Worm (Caenorhabditis elegans) whole organism, midembryonic: Measurements from ENCODE around the gene Y49E10.27.

Experiments
- T22C8.4 ChIP-seq: fragments of 200-800 bp; sonication (Bioruptor generic); IDR thresholded peaks from 2 replicates; pipeline ENCODE4 v1.3.6; 2022; ENCODE audit warnings: missing genetic modification characterization, missing compliant biosample characterization
- cog-1 ChIP-seq: sonication (generic microtip); optimal IDR thresholded peaks from 2 replicates; lab custom pipeline; 2016; ENCODE audit warnings: missing genetic modification characterization, missing compliant biosample characterization
- flt-1 ChIP-seq: fragments of 200-800 bp; sonication (Bioruptor generic); IDR thresholded peaks from 2 replicates; pipeline ENCODE4 v1.3.6; 2022; ENCODE audit warnings: missing genetic modification characterization, missing compliant biosample characterization
- klf-2 ChIP-seq: fragments of 200-800 bp; sonication (Bioruptor generic); conservative IDR thresholded peaks from 2 replicates; pipeline ENCODE4 v1.3.6; 2022; ENCODE audit warnings: missing genetic modification reagents, missing genetic modification characterization, missing compliant biosample characterization
- med-1 ChIP-seq: sonication (generic microtip); optimal IDR thresholded peaks from 2 replicates; lab custom pipeline; 2017; ENCODE audit warnings: missing genetic modification characterization, mild to moderate bottlenecking, missing compliant biosample characterization, antibody characterized with exemption, missing genetic modification reagents; ENCODE audit not compliant: insufficient read depth
- ref-1 ChIP-seq: fragments of 200-800 bp; sonication (Bioruptor generic); conservative IDR thresholded peaks from 2 replicates; pipeline ENCODE4 v1.3.6; 2022; ENCODE audit warnings: missing genetic modification reagents, missing genetic modification characterization, missing compliant biosample characterization
- tab-1 ChIP-seq: fragments of 200-800 bp; sonication (Bioruptor generic); IDR thresholded peaks from 2 replicates; pipeline ENCODE4 v1.3.6; 2022; ENCODE audit warnings: missing genetic modification characterization, missing compliant biosample characterization
- ztf-23 ChIP-seq: fragments of 200-800 bp; sonication (Bioruptor generic); IDR thresholded peaks from 2 replicates; pipeline ENCODE4 v1.3.6; 2022; ENCODE audit warnings: missing genetic modification reagents, missing genetic modification characterization, missing compliant biosample characterization
- ztf-29 ChIP-seq: fragments of 200-800 bp; sonication (Bioruptor generic); IDR thresholded peaks from 2 replicates; pipeline ENCODE4 v1.3.6; 2022; ENCODE audit warnings: missing genetic modification reagents, missing genetic modification characterization, missing compliant biosample characterization

Y49E10.27 gene

DNA sequence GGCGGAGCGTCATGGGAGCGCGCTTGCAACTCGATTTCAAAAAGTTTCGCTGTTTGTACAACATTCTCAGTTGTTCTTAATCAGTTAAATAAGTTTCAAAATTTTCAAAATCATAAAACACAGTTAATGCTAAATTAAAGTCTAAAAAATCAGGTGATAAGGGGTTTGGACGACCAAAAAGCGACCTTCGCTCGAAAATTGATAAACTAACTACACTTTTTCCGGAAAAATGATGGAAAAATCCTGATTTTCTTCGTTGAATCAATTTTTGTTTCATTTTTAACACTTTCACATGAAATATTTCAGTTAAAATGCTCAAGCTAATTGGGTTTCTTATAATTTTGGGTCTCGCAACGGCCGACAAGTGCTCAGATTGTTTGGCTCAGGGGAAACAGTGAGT is 4.0 kb upstream of the Y49E10.27 start, which contains the start of gene Y49E10.16:
Y49E10.16 (plus strand) TSS at position 301 of the 400 bp plus-strand sequence.
- TF ChIP-seq med-1 (no peak), flt-1 (no peak), ztf-29 (GFP tag; lab: Robert Waterston, UW) (no peak), ref-1 (GFP tag; lab: Robert Waterston, UW) (no peak), ztf-23 (GFP tag; lab: Robert Waterston, UW) (no peak), klf-2 (no peak), T22C8.4 (GFP tag; lab: Robert Waterston, UW) (no peak), tab-1 (no peak), cog-1 (tag; lab: Kevin White, UChicago) (no peak)

DNA sequence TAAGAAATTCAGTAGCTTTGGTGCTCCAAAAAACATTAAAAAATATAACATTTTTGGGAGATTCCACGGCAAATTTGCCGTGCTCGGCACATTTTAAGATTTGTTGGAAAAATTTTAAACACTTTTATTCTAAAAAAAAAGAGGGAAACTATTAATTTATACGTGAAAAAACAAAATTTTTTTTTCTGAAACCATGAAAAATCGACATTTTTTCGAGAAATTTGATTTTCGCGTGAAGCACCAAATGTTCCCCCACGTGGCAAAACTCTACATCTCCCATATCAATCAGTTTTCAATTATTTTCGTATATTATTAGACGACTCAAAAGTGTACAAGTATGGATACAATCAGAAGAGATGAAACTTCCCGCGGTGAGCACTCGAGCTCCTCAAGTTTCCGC is 2.0 kb downstream of the Y49E10.27 start, which contains the start of gene fbxa-218:
fbxa-218 (plus strand) TSS at position 301 of the 400 bp plus-strand sequence.
- no peak for TF ChIP-seq cog-1 (tag; lab: Kevin White, UChicago)
- TF ChIP-seq ztf-29 (GFP tag; lab: Robert Waterston, UW): no peak
- TF ChIP-seq klf-2: no peak
- TF ChIP-seq ref-1 (GFP tag; lab: Robert Waterston, UW): no peak

- no peak for TF ChIP-seq med-1
- no peak for TF ChIP-seq tab-1
- no peak for TF ChIP-seq klf-2
- no peak for TF ChIP-seq ref-1 (GFP tag; lab: Robert Waterston, UW)
- no peak for TF ChIP-seq cog-1 (tag; lab: Kevin White, UChicago)
- no peak for TF ChIP-seq T22C8.4 (GFP tag; lab: Robert Waterston, UW)
- TF ChIP-seq ztf-29 (GFP tag; lab: Robert Waterston, UW): no peak
- no peak for TF ChIP-seq flt-1
- no peak for TF ChIP-seq ztf-23 (GFP tag; lab: Robert Waterston, UW)
Measured at ce11 chrIII:12437020-12437419, 2.8 kb downstream of the Y49E10.27 start.

- TF ChIP-seq ztf-29 (GFP tag; lab: Robert Waterston, UW) (no peak), flt-1 (no peak), klf-2 (no peak), tab-1 (no peak), cog-1 (tag; lab: Kevin White, UChicago) (no peak), med-1 (no peak), ref-1 (GFP tag; lab: Robert Waterston, UW) (no peak), ztf-23 (GFP tag; lab: Robert Waterston, UW) (no peak), T22C8.4 (GFP tag; lab: Robert Waterston, UW) (no peak)
Measured at ce11 chrIII:12439056-12439455, 4.9 kb downstream of the Y49E10.27 start.

DNA sequence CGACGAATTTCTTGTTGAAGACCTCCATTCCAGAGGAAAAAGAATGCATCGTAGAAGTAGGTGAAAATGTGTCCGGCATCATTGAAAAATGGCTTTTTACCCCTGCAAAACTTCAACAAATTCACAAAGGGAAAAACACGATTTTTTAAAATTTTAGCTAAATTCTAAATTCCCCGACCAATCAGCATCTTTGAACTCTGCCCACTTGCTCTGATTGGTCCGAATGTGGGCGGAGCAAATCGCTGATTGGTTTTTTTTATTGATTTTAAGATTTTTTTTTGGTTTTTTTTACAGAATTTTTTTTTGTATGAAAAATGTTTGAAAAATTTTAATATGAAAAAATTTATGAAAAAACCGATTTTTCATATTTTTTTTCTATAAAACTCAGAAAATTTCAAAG is 9.7 kb downstream of the Y49E10.27 start:
- TF ChIP-seq klf-2: 0 out of 2 replicates have a peak, but pooled peaks have one; percentile 7
- no peak for TF ChIP-seq cog-1 (tag; lab: Kevin White, UChicago)

- TF ChIP-seq T22C8.4 (GFP tag; lab: Robert Waterston, UW) (no peak), ref-1 (GFP tag; lab: Robert Waterston, UW) (no peak), tab-1 (no peak), klf-2 (no peak), med-1 (no peak), cog-1 (tag; lab: Kevin White, UChicago) (no peak), ztf-29 (GFP tag; lab: Robert Waterston, UW) (no peak), flt-1 (no peak), ztf-23 (GFP tag; lab: Robert Waterston, UW) (no peak)
Measured at ce11 chrIII:12445223-12445622, 11.0 kb downstream of the Y49E10.27 start.

- TF ChIP-seq ztf-29 (GFP tag; lab: Robert Waterston, UW): no peak
- TF ChIP-seq cog-1 (tag; lab: Kevin White, UChicago): no peak
- TF ChIP-seq flt-1: no peak
- no peak for TF ChIP-seq med-1
- TF ChIP-seq ref-1 (GFP tag; lab: Robert Waterston, UW): no peak
Measured at ce11 chrIII:12445991-12446502, 11.8 kb downstream of the Y49E10.27 start, which contains the start of gene Y49E10.18. Gene Y49E10.18 (minus strand): TSS chrIII:12446106.

DNA sequence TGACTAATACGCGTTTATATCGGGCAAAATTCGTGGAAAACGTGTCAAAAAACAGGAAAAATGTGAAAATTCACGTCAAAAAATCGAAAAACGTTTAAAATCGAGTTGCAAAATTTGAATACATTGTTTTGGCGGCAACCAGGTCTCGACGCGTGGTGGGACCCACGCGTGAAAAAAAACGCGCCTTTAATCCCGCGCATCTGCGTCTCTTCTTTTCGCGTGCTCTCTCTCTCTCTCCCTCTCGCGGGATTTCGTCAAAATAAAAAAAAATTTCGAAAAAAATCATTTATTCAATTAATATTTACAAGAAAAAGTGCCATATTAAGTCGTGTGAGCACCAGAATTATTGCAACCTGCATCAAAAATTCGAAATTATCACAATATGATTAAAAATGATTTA is 19.1 kb downstream of the Y49E10.27 start, which contains the start of gene ani-1:
ani-1 (minus strand) TSS at position 61 of the 400 bp plus-strand sequence.
- no peak for TF ChIP-seq klf-2
- TF ChIP-seq ref-1 (GFP tag; lab: Robert Waterston, UW): no peak
- TF ChIP-seq ztf-23 (GFP tag; lab: Robert Waterston, UW): no peak
- TF ChIP-seq tab-1: no peak
- no peak for TF ChIP-seq ztf-29 (GFP tag; lab: Robert Waterston, UW)
- TF ChIP-seq flt-1: no peak
- TF ChIP-seq T22C8.4 (GFP tag; lab: Robert Waterston, UW): no peak
- TF ChIP-seq med-1: no peak
- no peak for TF ChIP-seq cog-1 (tag; lab: Kevin White, UChicago)

ce11 chrIII:12453785-12454184 is 19.6 kb downstream of the Y49E10.27 start:
- TF ChIP-seq T22C8.4 (GFP tag; lab: Robert Waterston, UW) (0 out of 2 replicates have a peak, but pooled peaks have one; percentile 41), tab-1 (no peak)

- TF ChIP-seq ztf-29 (GFP tag; lab: Robert Waterston, UW) (no peak), T22C8.4 (GFP tag; lab: Robert Waterston, UW) (no peak), tab-1 (no peak)
Measured at ce11 chrIII:12455651-12456420, 21.6 kb downstream of the Y49E10.27 start.
